Worm (Caenorhabditis elegans) whole organism, midembryonic: ENCODE measurements around the gene grl-7.

ENCODE experiments used
- T22C8.4 ChIP-seq: fragments of 200-800 bp; sonication (Bioruptor generic); IDR thresholded peaks from 2 replicates; pipeline ENCODE4 v1.3.6; 2022; ENCODE audit warnings: missing genetic modification characterization, missing compliant biosample characterization
- klf-2 ChIP-seq: fragments of 200-800 bp; sonication (Bioruptor generic); conservative IDR thresholded peaks from 2 replicates; pipeline ENCODE4 v1.3.6; 2022; ENCODE audit warnings: missing genetic modification reagents, missing genetic modification characterization, missing compliant biosample characterization

DNA sequence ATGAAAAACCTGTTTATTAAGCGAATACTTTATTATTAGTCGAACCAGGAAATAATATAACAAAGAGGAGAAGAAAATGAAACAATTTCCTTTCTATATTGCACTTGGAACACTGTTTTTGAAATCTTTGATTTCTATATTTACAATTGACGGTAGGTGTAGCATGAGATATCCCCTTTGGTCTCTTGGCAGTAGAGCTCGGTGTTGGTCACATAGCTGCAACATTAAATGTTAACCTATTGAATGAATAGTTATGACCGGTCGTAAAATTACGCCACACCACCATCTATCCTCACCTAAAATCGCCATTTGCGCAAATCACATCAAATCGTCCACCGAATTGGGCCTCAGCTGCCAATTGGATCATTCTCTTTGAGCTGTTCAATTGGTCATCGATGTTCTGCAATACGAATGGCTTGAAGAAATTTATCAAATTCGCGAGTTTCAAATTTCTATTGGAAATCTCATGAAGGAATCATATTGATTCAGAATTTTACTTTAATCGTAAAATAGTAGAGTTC lies 1.9 kb downstream of the grl-7 start:
- TF ChIP-seq klf-2 (GFP tag; lab: Robert Waterston, UW) (no peak), T22C8.4 (GFP tag; lab: Robert Waterston, UW) (no peak)
